Worm (Caenorhabditis elegans) whole organism, young adult: ENCODE data around the gene F14D7.14.

ENCODE experiments used
- F22D6.2 ChIP-seq: sonication (generic microtip); optimal IDR thresholded peaks from 2 replicates; lab custom pipeline; 2016; ENCODE audit warnings: mild to moderate bottlenecking, missing genetic modification characterization, missing compliant biosample characterization
- F33H1.4 ChIP-seq: fragments of 200-800 bp; sonication (Bioruptor generic); IDR thresholded peaks from 2 replicates; pipeline ENCODE4 v1.3.6; 2022; ENCODE audit warnings: missing genetic modification reagents, missing genetic modification characterization, missing compliant biosample characterization
- pha-4 ChIP-seq: fragments of 150-350 bp; sonication (generic microtip); optimal IDR thresholded peaks from 2 replicates; lab custom pipeline; 2014; ENCODE audit warnings: missing biosample characterization, missing genetic modification reagents, missing genetic modification characterization

- peak; percentile 38; the same call in 1 of the 2 replicates for TF ChIP-seq F33H1.4 (GFP tag; lab: Robert Waterston, UW)
- no peak for TF ChIP-seq pha-4 (tag; lab: Kevin White, UChicago)
- no peak for TF ChIP-seq F22D6.2
Observed at ce11 chrV:14267326-14267942, 42.3 kb upstream of the F14D7.14 start.
